Fruit fly (Drosophila melanogaster): ENCODE measurements around the gene Klp67A.

- TF ChIP-seq CG8478 (optimal IDR thresholded peaks at IDR 0.05) (no peak), Dll (optimal IDR thresholded peaks at IDR 0.05) (no peak), psq (optimal IDR thresholded peaks at IDR 0.05) (no peak)
These were observed 35.5 kb upstream of the Klp67A start, which contains the start of gene eIF4E1 for dm6 chr3L:9402157-9402890.

Measured in whole organism.